Worm (Caenorhabditis elegans): ENCODE data around the gene cht-2.

The cht-2 gene

ce11 chrII:8516783-8517182 lies 3.9 kb upstream of the cht-2 start, which contains the start of gene rnh-2 (continued):
- TF ChIP-seq tbx-2 (tag; optimal IDR thresholded peaks at IDR 0.05) (peak; percentile 61), mef-2 (tag; optimal IDR thresholded peaks at IDR 0.05) (no peak), ama-1 (optimal IDR thresholded peaks at IDR 0.05) (no peak), zag-1 (tag; optimal IDR thresholded peaks at IDR 0.05) (no peak)

- TF ChIP-seq tlp-1 (tag; optimal IDR thresholded peaks at IDR 0.05) (no peak), mep-1 (tag; optimal IDR thresholded peaks at IDR 0.05) (no peak), jun-1 (tag; optimal IDR thresholded peaks at IDR 0.05) (no peak), C34B4.2 (tag; optimal IDR thresholded peaks at IDR 0.05) (no peak), lin-35 (GFP tag; optimal IDR thresholded peaks at IDR 0.05) (no peak), nhr-77 (tag; optimal IDR thresholded peaks at IDR 0.05) (no peak), pax-3 (tag; optimal IDR thresholded peaks at IDR 0.05) (no peak), nhr-12 (tag; optimal IDR thresholded peaks at IDR 0.05) (no peak), vab-15 (tag; optimal IDR thresholded peaks at IDR 0.05) (no peak), dsc-1 (tag; optimal IDR thresholded peaks at IDR 0.05) (no peak), xbp-1 (tag; optimal IDR thresholded peaks at IDR 0.05) (no peak), fos-1 (tag; optimal IDR thresholded peaks at IDR 0.05) (no peak)
Observed at ce11 chrII:8518210-8518609, 2.5 kb upstream of the cht-2 start, which contains the start of gene T13H5.8. T13H5.8 (plus strand) TSS chrII:8518510.

ce11 chrII:8525133-8525736 lies 4.5 kb downstream of the cht-2 start, which contains the start of the genes prp-9 and mrps-18B:
prp-9 (minus strand) TSS chrII:8525396.
mrps-18B (plus strand) TSS chrII:8525681.
- TF ChIP-seq snpc-4 (tag; optimal IDR thresholded peaks at IDR 0.05) (no peak), rnt-1 (tag; optimal IDR thresholded peaks at IDR 0.05) (peak; percentile 4), nhr-237 (tag; optimal IDR thresholded peaks at IDR 0.05) (no peak), ceh-63 (GFP tag; optimal IDR thresholded peaks at IDR 0.05) (no peak), mdl-1 (tag; optimal IDR thresholded peaks at IDR 0.05) (no peak), aly-2 (tag; optimal IDR thresholded peaks at IDR 0.05) (no peak), F16B12.6 (tag; optimal IDR thresholded peaks at IDR 0.05) (peak; percentile 83), fkh-4 (tag; optimal IDR thresholded peaks at IDR 0.05; ENCODE audit: borderline replicate concordance) (no peak), blmp-1 (tag; optimal IDR thresholded peaks at IDR 0.05) (peak; percentile 63), jun-1 (tag; optimal IDR thresholded peaks at IDR 0.05) (no peak), nhr-19 (GFP tag; conservative IDR thresholded peaks at IDR 0.05) (peak; percentile 9; the same call in 1 of the 2 replicates), efl-3 (GFP tag; optimal IDR thresholded peaks at IDR 0.05) (no peak), efl-1 (optimal IDR thresholded peaks at IDR 0.05) (peak; percentile 30 to 53), efl-1 (GFP tag; optimal IDR thresholded peaks at IDR 0.05 in 1 of 2) (peak; percentile 38 to 42), swsn-7 (tag; optimal IDR thresholded peaks at IDR 0.05) (peak; percentile 41), lin-39 (tag; optimal IDR thresholded peaks at IDR 0.05) (no peak), hlh-17 (GFP tag; optimal IDR thresholded peaks at IDR 0.05; ENCODE audit: borderline replicate concordance) (no peak), skn-1 (tag; optimal IDR thresholded peaks at IDR 0.05) (peak; percentile 6), nhr-71 (tag; optimal IDR thresholded peaks at IDR 0.05) (peak; percentile 34), snu-23 (GFP tag; optimal IDR thresholded peaks at IDR 0.05) (peak; percentile 60), mep-1 (tag; optimal IDR thresholded peaks at IDR 0.05) (peak; percentile 87), nhr-20 (tag; optimal IDR thresholded peaks at IDR 0.05) (peak; percentile 35), Y116A8C.19 (tag; optimal IDR thresholded peaks at IDR 0.05; ENCODE audit: borderline replicate concordance) (no peak), fkh-8 (tag; optimal IDR thresholded peaks at IDR 0.05) (no peak), ceh-82 (tag; optimal IDR thresholded peaks at IDR 0.05) (peak in 2 of 3 experiments; percentile 27 to 32), lin-35 (GFP tag; optimal IDR thresholded peaks at IDR 0.05) (peak in 1 of 2 experiments; percentile 46), elt-3 (tag; optimal IDR thresholded peaks at IDR 0.05) (peak in 1 of 6 experiments; percentile 10), tbx-2 (tag; optimal IDR thresholded peaks at IDR 0.05) (no peak), C04F5.9 (tag; optimal IDR thresholded peaks at IDR 0.05) (no peak), dpl-1 (GFP tag; optimal IDR thresholded peaks at IDR 0.05) (peak in 2 of 3 experiments; percentile 25 to 56), lir-3 (tag; optimal IDR thresholded peaks at IDR 0.05; ENCODE audit: poor library complexity) (peak; percentile 23), zip-4 (GFP tag; optimal IDR thresholded peaks at IDR 0.05) (no peak), nhr-47 (tag; optimal IDR thresholded peaks at IDR 0.05) (peak; percentile 31), nhr-90 (tag; optimal IDR thresholded peaks at IDR 0.05; ENCODE audit: poor library complexity) (peak; percentile 3), C16A3.4 (tag; optimal IDR thresholded peaks at IDR 0.05) (peak; percentile 53), unc-62 (GFP tag; optimal IDR thresholded peaks at IDR 0.05) (no peak), unc-130 (tag; optimal IDR thresholded peaks at IDR 0.05) (peak; percentile 75)
